Worm (Caenorhabditis elegans) whole organism, early embryonic: ENCODE measurements around the gene W01C8.1.

ENCODE experiments used
- B0310.2 ChIP-seq: sonication (generic microtip); optimal IDR thresholded peaks from 2 replicates; lab custom pipeline; 2016; ENCODE audit warnings: mild to moderate bottlenecking, missing genetic modification characterization, missing compliant biosample characterization
- F13C5.2 ChIP-seq: sonication (generic microtip); optimal IDR thresholded peaks from 2 replicates; lab custom pipeline; 2017; ENCODE audit warnings: mild to moderate bottlenecking, missing genetic modification characterization, inconsistent platforms, missing compliant biosample characterization
- aly-1 ChIP-seq: sonication (generic microtip); optimal IDR thresholded peaks from 2 replicates; lab custom pipeline; 2016; ENCODE audit warnings: missing genetic modification characterization, missing compliant biosample characterization
- ama-1 ChIP-seq: fragments of 150-350 bp; optimal IDR thresholded peaks from 2 replicates; lab custom pipeline; 2014
- ceh-13 ChIP-seq: fragments of 200-800 bp; sonication (Bioruptor generic); optimal IDR thresholded peaks from 2 replicates; lab custom pipeline; 2018; ENCODE audit warnings: mild to moderate bottlenecking, missing genetic modification characterization, missing compliant biosample characterization
- ceh-36 ChIP-seq: sonication (generic microtip); optimal IDR thresholded peaks from 2 replicates; lab custom pipeline; 2016; ENCODE audit warnings: missing genetic modification characterization, inconsistent platforms, missing compliant biosample characterization
- ets-7 ChIP-seq: sonication (generic microtip); optimal IDR thresholded peaks from 2 replicates; lab custom pipeline; 2016; ENCODE audit warnings: missing genotype, missing genetic modification characterization, missing compliant biosample characterization
- flt-1 ChIP-seq: fragments of 200-800 bp; sonication (Bioruptor generic); IDR thresholded peaks from 2 replicates; pipeline ENCODE4 v1.3.6; 2022; ENCODE audit warnings: missing genetic modification characterization, missing compliant biosample characterization
- hmbx-1 ChIP-seq: sonication (generic microtip); optimal IDR thresholded peaks from 2 replicates; lab custom pipeline; 2016; ENCODE audit warnings: mild to moderate bottlenecking, missing genetic modification characterization, missing compliant biosample characterization
- hmg-4 ChIP-seq: fragments of 200-800 bp; sonication (Bioruptor generic); optimal IDR thresholded peaks from 2 replicates; lab custom pipeline; 2018; ENCODE audit warnings: mild to moderate bottlenecking, missing genetic modification characterization, missing compliant biosample characterization
- hnd-1 ChIP-seq: sonication (generic microtip); optimal IDR thresholded peaks from 2 replicates; lab custom pipeline; 2016; ENCODE audit warnings: missing genetic modification characterization, missing compliant biosample characterization
- pes-1 ChIP-seq: fragments of 200-800 bp; sonication (Bioruptor generic); IDR thresholded peaks from 2 replicates; pipeline ENCODE4 v1.3.6; 2022; ENCODE audit warnings: missing genetic modification reagents, missing genetic modification characterization, missing compliant biosample characterization
- scrt-1 ChIP-seq: fragments of 200-800 bp; sonication (Bioruptor generic); IDR thresholded peaks from 2 replicates; pipeline ENCODE4 v1.3.6; 2022; ENCODE audit warnings: missing genetic modification characterization, missing compliant biosample characterization
- sea-1 ChIP-seq: fragments of 200-800 bp; sonication (Bioruptor generic); conservative IDR thresholded peaks from 2 replicates; pipeline ENCODE4 v1.3.6; 2022; ENCODE audit warnings: missing genetic modification characterization, missing compliant biosample characterization
- tbx-11 ChIP-seq: fragments of 200-800 bp; sonication (Bioruptor generic); IDR thresholded peaks from 2 replicates; pipeline ENCODE4 v1.3.6; 2022; ENCODE audit warnings: missing genetic modification characterization, missing compliant biosample characterization
- tbx-37 ChIP-seq: fragments of 200-800 bp; sonication (Bioruptor generic); conservative IDR thresholded peaks from 2 replicates; pipeline ENCODE4 v1.3.6; 2022; ENCODE audit warnings: missing genetic modification reagents, missing genetic modification characterization, missing compliant biosample characterization
- tra-4 ChIP-seq: sonication (generic microtip); optimal IDR thresholded peaks from 2 replicates; lab custom pipeline; 2017; ENCODE audit warnings: missing genetic modification characterization, missing compliant biosample characterization

W01C8.1 gene

DNA sequence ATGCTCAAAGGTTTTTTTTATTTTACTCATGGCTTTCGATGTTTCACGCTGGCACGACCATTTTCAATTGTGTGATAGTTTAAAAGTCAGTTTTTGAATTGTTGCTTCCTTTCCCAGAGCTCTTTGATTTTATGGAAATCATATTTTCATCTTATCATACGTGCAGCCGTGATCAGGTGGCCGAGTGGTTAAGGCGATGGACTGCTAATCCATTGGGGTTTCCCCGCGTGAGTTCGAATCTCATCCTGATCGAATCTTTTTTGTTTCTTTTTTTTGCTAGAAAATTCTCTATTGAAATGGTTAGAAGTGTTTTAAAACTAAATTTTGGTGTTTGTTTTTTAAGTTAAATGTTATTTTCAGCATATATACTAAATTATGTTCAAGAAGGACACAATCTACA, 17.0 kb downstream of the W01C8.1 start:
- no peak for TF ChIP-seq ceh-36 (tag; lab: Kevin White, UChicago)

DNA sequence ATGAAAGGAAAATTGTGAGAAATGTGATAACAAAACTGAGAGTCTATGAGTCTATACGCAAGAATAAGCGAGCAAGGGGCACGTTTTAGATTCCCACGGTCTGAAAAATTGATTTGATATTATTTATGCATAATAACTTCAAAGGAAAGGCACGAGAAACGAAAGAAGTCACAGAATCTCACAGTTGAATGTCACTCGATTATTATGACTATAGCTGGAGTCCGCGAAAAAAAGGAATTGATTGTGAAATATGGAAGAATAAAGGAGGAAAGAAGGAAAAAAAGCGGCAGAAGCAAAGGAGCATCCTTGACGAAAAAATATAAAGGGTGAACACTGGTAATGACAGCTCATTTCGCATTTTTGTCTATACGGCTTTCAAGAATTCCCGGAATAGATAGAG, 18.4 kb downstream of the W01C8.1 start, which contains the start of gene cat-1:
Gene cat-1, minus strand, starts transcription at position 101 of the 400 bp plus-strand sequence.
- no peak for TF ChIP-seq sea-1 (GFP tag; lab: Robert Waterston, UW)
- no peak for TF ChIP-seq F13C5.2 (tag; lab: Kevin White, UChicago)
- TF ChIP-seq tbx-11 = no peak
- TF ChIP-seq flt-1 (GFP tag; lab: Robert Waterston, UW) = no peak
- no peak for TF ChIP-seq tra-4 (tag; lab: Kevin White, UChicago)
- no peak for TF ChIP-seq ets-7 (tag; lab: Kevin White, UChicago)
- no peak for TF ChIP-seq B0310.2 (tag; lab: Kevin White, UChicago)
- no peak for TF ChIP-seq scrt-1 (GFP tag; lab: Robert Waterston, UW)

ce11 chrX:5713479-5713878, 21.3 kb downstream of the W01C8.1 start:
- TF ChIP-seq ama-1 = no peak
- no peak for TF ChIP-seq hmbx-1 (tag; lab: Kevin White, UChicago)
- TF ChIP-seq hnd-1 (tag; lab: Kevin White, UChicago) = no peak
- no peak for TF ChIP-seq flt-1 (GFP tag; lab: Robert Waterston, UW)
- TF ChIP-seq ceh-36 (tag; lab: Kevin White, UChicago) = no peak
- TF ChIP-seq tbx-37 (GFP tag; lab: Robert Waterston, UW) = no peak
- no peak for TF ChIP-seq hmg-4 (GFP tag; lab: Kevin White, UChicago)
- no peak; the same call in 1 of the 2 replicates for TF ChIP-seq tbx-11
- TF ChIP-seq ceh-13 (GFP tag; lab: Kevin White, UChicago) = no peak
- no peak for TF ChIP-seq aly-1 (tag; lab: Kevin White, UChicago)
- no peak for TF ChIP-seq pes-1 (GFP tag; lab: Robert Waterston, UW)
- TF ChIP-seq sea-1 (GFP tag; lab: Robert Waterston, UW) = no peak
- no peak for TF ChIP-seq ets-7 (tag; lab: Kevin White, UChicago)
- TF ChIP-seq scrt-1 (GFP tag; lab: Robert Waterston, UW) = no peak
- TF ChIP-seq F13C5.2 (tag; lab: Kevin White, UChicago) = no peak
- no peak for TF ChIP-seq B0310.2 (tag; lab: Kevin White, UChicago)
- TF ChIP-seq tra-4 (tag; lab: Kevin White, UChicago) = no peak

- no peak for TF ChIP-seq hmbx-1 (tag; lab: Kevin White, UChicago)
- TF ChIP-seq sea-1 (GFP tag; lab: Robert Waterston, UW) = no peak
- no peak for TF ChIP-seq ceh-36 (tag; lab: Kevin White, UChicago)
- no peak for TF ChIP-seq hmg-4 (GFP tag; lab: Kevin White, UChicago)
- no peak for TF ChIP-seq hnd-1 (tag; lab: Kevin White, UChicago)
Observed at ce11 chrX:5714077-5714675, 22.0 kb downstream of the W01C8.1 start, which contains the start of gene cyp-43A1. cyp-43A1 (plus strand) TSS chrX:5714522.

ce11 chrX:5715369-5715768, 23.2 kb downstream of the W01C8.1 start:
- TF ChIP-seq ceh-13 (GFP tag; lab: Kevin White, UChicago) (no peak), ama-1 (no peak), tbx-37 (GFP tag; lab: Robert Waterston, UW) (no peak), aly-1 (tag; lab: Kevin White, UChicago) (no peak), F13C5.2 (tag; lab: Kevin White, UChicago) (no peak), flt-1 (GFP tag; lab: Robert Waterston, UW) (no peak), ets-7 (tag; lab: Kevin White, UChicago) (no peak), scrt-1 (GFP tag; lab: Robert Waterston, UW) (no peak), B0310.2 (tag; lab: Kevin White, UChicago) (no peak), tbx-11 (no peak), hmg-4 (GFP tag; lab: Kevin White, UChicago) (no peak), ceh-36 (tag; lab: Kevin White, UChicago) (no peak), hmbx-1 (tag; lab: Kevin White, UChicago) (no peak), hnd-1 (tag; lab: Kevin White, UChicago) (no peak), pes-1 (GFP tag; lab: Robert Waterston, UW) (no peak), sea-1 (GFP tag; lab: Robert Waterston, UW) (no peak), tra-4 (tag; lab: Kevin White, UChicago) (no peak)

DNA sequence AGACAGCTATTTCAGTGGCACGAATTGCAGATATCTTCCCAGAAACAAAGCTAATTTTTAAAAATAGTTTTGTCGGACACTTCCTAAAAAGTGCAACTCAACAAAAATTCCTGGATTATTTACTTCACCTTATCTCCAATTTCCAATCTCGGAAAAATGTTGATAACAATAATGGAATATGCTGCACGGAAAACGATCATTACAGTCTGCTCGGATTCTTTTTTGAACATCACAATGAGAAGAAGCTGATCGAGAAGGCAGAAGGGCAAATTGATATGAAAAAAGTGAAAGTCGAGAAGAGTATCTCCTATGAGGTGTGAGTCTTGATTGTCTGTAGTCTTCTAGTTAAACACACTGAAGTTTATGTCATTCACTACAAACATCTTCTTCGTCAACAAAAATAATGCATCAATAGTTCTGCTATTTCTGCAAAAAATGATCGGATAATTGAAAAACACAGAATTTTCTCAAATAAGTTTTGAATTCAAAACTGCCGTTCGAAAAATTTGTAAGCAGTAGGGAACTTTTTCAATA, 23.7 kb downstream of the W01C8.1 start:
- no peak for TF ChIP-seq F13C5.2 (tag; lab: Kevin White, UChicago)
- no peak for TF ChIP-seq flt-1 (GFP tag; lab: Robert Waterston, UW)
- no peak for TF ChIP-seq hmbx-1 (tag; lab: Kevin White, UChicago)
- no peak for TF ChIP-seq B0310.2 (tag; lab: Kevin White, UChicago)
- no peak for TF ChIP-seq ceh-13 (GFP tag; lab: Kevin White, UChicago)
- TF ChIP-seq hnd-1 (tag; lab: Kevin White, UChicago) = no peak
- no peak for TF ChIP-seq pes-1 (GFP tag; lab: Robert Waterston, UW)
- TF ChIP-seq tbx-37 (GFP tag; lab: Robert Waterston, UW) = no peak
- TF ChIP-seq sea-1 (GFP tag; lab: Robert Waterston, UW) = no peak
- TF ChIP-seq tbx-11 = no peak
- TF ChIP-seq hmg-4 (GFP tag; lab: Kevin White, UChicago) = no peak
- no peak for TF ChIP-seq scrt-1 (GFP tag; lab: Robert Waterston, UW)
- TF ChIP-seq tra-4 (tag; lab: Kevin White, UChicago) = no peak
- TF ChIP-seq aly-1 (tag; lab: Kevin White, UChicago) = no peak

- TF ChIP-seq ets-7 (tag; lab: Kevin White, UChicago) (no peak), pes-1 (GFP tag; lab: Robert Waterston, UW) (no peak), hnd-1 (tag; lab: Kevin White, UChicago) (no peak), hmbx-1 (tag; lab: Kevin White, UChicago) (no peak), B0310.2 (tag; lab: Kevin White, UChicago) (no peak), ceh-36 (tag; lab: Kevin White, UChicago) (no peak), tbx-37 (GFP tag; lab: Robert Waterston, UW) (no peak), aly-1 (tag; lab: Kevin White, UChicago) (no peak), sea-1 (GFP tag; lab: Robert Waterston, UW) (no peak), F13C5.2 (tag; lab: Kevin White, UChicago) (no peak)
Observed at ce11 chrX:5720124-5720523, 27.9 kb downstream of the W01C8.1 start, which contains the start of gene C41G11.1. C41G11.1 (minus strand) TSS chrX:5720224.
